Worm (Caenorhabditis elegans) whole organism, mixed stage, embryonic: ENCODE data around the gene srdh-1.

Experiments used
- M03D4.4 ChIP-seq: sonication (generic microtip); optimal IDR thresholded peaks from 2 replicates; lab custom pipeline; 2017; ENCODE audit warnings: mild to moderate bottlenecking, missing genetic modification characterization, missing compliant biosample characterization
- bed-3 ChIP-seq: fragments of 200-800 bp; sonication (Bioruptor generic); optimal IDR thresholded peaks from 3 replicates; lab custom pipeline; 2018; ENCODE audit warnings: mild to moderate bottlenecking, missing genetic modification characterization, moderate library complexity, missing compliant biosample characterization
- blmp-1 ChIP-seq: fragments of 150-350 bp; optimal IDR thresholded peaks from 2 replicates; lab custom pipeline; 2014; ENCODE audit warnings: missing biosample characterization, missing genetic modification characterization
- ceh-39 ChIP-seq: fragments of 150-350 bp; optimal IDR thresholded peaks from 2 replicates; lab custom pipeline; 2014; ENCODE audit warnings: missing biosample characterization, missing genetic modification characterization
- ceh-43 ChIP-seq: fragments of 200-800 bp; sonication (Bioruptor generic); optimal IDR thresholded peaks from 2 replicates; lab custom pipeline; 2018; ENCODE audit warnings: mild to moderate bottlenecking, missing genetic modification characterization, moderate library complexity, missing compliant biosample characterization
- ceh-83 ChIP-seq: fragments of 200-800 bp; sonication (Bioruptor generic); optimal IDR thresholded peaks from 2 replicates; lab custom pipeline; 2018; ENCODE audit warnings: mild to moderate bottlenecking, missing genetic modification characterization, missing compliant biosample characterization
- ces-1 ChIP-seq: fragments of 150-350 bp; optimal IDR thresholded peaks from 2 replicates; lab custom pipeline; 2014; ENCODE audit warnings: missing biosample characterization, missing genetic modification reagents, missing genetic modification characterization
- cnd-1 ChIP-seq: fragments of 200-800 bp; sonication (Bioruptor generic); optimal IDR thresholded peaks from 2 replicates; lab custom pipeline; 2018; ENCODE audit warnings: mild to moderate bottlenecking, missing genetic modification characterization, missing compliant biosample characterization
- drap-1 ChIP-seq: fragments of 200-800 bp; sonication (Bioruptor generic); optimal IDR thresholded peaks from 3 replicates; lab custom pipeline; 2018; ENCODE audit warnings: mild to moderate bottlenecking, missing genetic modification characterization, missing compliant biosample characterization
- elt-1 ChIP-seq: sonication (generic microtip); optimal IDR thresholded peaks from 2 replicates; lab custom pipeline; 2017; ENCODE audit warnings: missing genetic modification characterization, mild to moderate bottlenecking, missing compliant biosample characterization, antibody characterized with exemption, moderate library complexity, borderline replicate concordance; ENCODE audit not compliant: insufficient read depth
- elt-3 ChIP-seq: fragments of 150-350 bp; optimal IDR thresholded peaks from 2 replicates; lab custom pipeline; 2014; ENCODE audit warnings: missing biosample characterization, missing genetic modification characterization
- flh-1 ChIP-seq: fragments of 200-800 bp; sonication (Bioruptor generic); optimal IDR thresholded peaks from 2 replicates; lab custom pipeline; 2018; ENCODE audit warnings: mild to moderate bottlenecking, missing genetic modification characterization, moderate library complexity, missing compliant biosample characterization
- ham-2 ChIP-seq: fragments of 200-800 bp; sonication (Bioruptor generic); optimal IDR thresholded peaks from 2 replicates; lab custom pipeline; 2018; ENCODE audit warnings: mild to moderate bottlenecking, missing genetic modification characterization, missing compliant biosample characterization
- hlh-1 ChIP-seq: fragments of 150-350 bp; optimal IDR thresholded peaks from 2 replicates; lab custom pipeline; 2014; ENCODE audit warnings: missing biosample characterization, missing genetic modification reagents, missing genetic modification characterization
- lin-13 ChIP-seq: fragments of 150-350 bp; optimal IDR thresholded peaks from 2 replicates; lab custom pipeline; 2014; ENCODE audit warnings: missing biosample characterization, missing genetic modification characterization
- lin-32 ChIP-seq: fragments of 200-800 bp; sonication (Bioruptor generic); optimal IDR thresholded peaks from 2 replicates; lab custom pipeline; 2018; ENCODE audit warnings: mild to moderate bottlenecking, missing genetic modification characterization, missing compliant biosample characterization
- lsy-2 ChIP-seq: fragments of 150-350 bp; optimal IDR thresholded peaks from 2 replicates; lab custom pipeline; 2014; ENCODE audit warnings: missing biosample characterization, missing genetic modification characterization
- mab-5 ChIP-seq: fragments of 150-350 bp; optimal IDR thresholded peaks from 2 replicates; lab custom pipeline; 2014; ENCODE audit warnings: missing biosample characterization, missing genetic modification characterization
- mep-1 ChIP-seq: fragments of 150-350 bp; optimal IDR thresholded peaks from 2 replicates; lab custom pipeline; 2017; ENCODE audit warnings: missing biosample characterization, missing genetic modification reagents, missing genetic modification characterization, inconsistent platforms
- mls-2 ChIP-seq: sonication (generic microtip); optimal IDR thresholded peaks from 2 replicates; lab custom pipeline; 2016; ENCODE audit warnings: mild to moderate bottlenecking, missing genetic modification characterization, moderate library complexity, missing compliant biosample characterization
- nhr-12 ChIP-seq: fragments of 150-350 bp; optimal IDR thresholded peaks from 2 replicates; lab custom pipeline; 2014; ENCODE audit warnings: missing biosample characterization, missing genetic modification characterization
- nhr-2 ChIP-seq: fragments of 150-350 bp; optimal IDR thresholded peaks from 2 replicates; lab custom pipeline; 2014; ENCODE audit warnings: missing biosample characterization, missing genetic modification characterization
- nhr-237 ChIP-seq: fragments of 150-350 bp; optimal IDR thresholded peaks from 2 replicates; lab custom pipeline; 2014; ENCODE audit warnings: missing biosample characterization, missing genetic modification characterization
- nhr-28 ChIP-seq: fragments of 150-350 bp; optimal IDR thresholded peaks from 2 replicates; lab custom pipeline; 2014; ENCODE audit warnings: missing biosample characterization, missing genetic modification characterization
- nhr-76 ChIP-seq: sonication (generic microtip); optimal IDR thresholded peaks from 2 replicates; lab custom pipeline; 2017; ENCODE audit warnings: missing biosample characterization, missing genetic modification characterization
- pha-4 ChIP-seq: fragments of 150-350 bp; optimal IDR thresholded peaks from 2 replicates; lab custom pipeline; 2018; ENCODE audit warnings: missing biosample characterization, missing genetic modification reagents, missing genetic modification characterization
- sem-2 ChIP-seq: fragments of 200-800 bp; sonication (Bioruptor generic); optimal IDR thresholded peaks from 2 replicates; lab custom pipeline; 2018; ENCODE audit warnings: mild to moderate bottlenecking, missing genetic modification characterization, missing compliant biosample characterization
- snpc-4 ChIP-seq: fragments of 150-350 bp; optimal IDR thresholded peaks from 2 replicates; lab custom pipeline; 2014; ENCODE audit warnings: missing biosample characterization, missing genetic modification characterization
- sptf-1 ChIP-seq: sonication (generic microtip); optimal IDR thresholded peaks from 2 replicates; lab custom pipeline; 2017; ENCODE audit warnings: mild to moderate bottlenecking, missing genetic modification characterization, moderate library complexity, missing compliant biosample characterization
- tbx-8 ChIP-seq: fragments of 200-800 bp; sonication (Bioruptor generic); optimal IDR thresholded peaks from 2 replicates; lab custom pipeline; 2018; ENCODE audit warnings: mild to moderate bottlenecking, missing genetic modification characterization, moderate library complexity, missing compliant biosample characterization
- unc-120 ChIP-seq: sonication (generic microtip); optimal IDR thresholded peaks from 2 replicates; lab custom pipeline; 2017; ENCODE audit warnings: missing genetic modification characterization, missing compliant biosample characterization; ENCODE audit not compliant: poor library complexity, severe bottlenecking
- unc-39 ChIP-seq: fragments of 150-350 bp; optimal IDR thresholded peaks from 2 replicates; lab custom pipeline; 2014; ENCODE audit warnings: missing biosample characterization, missing genetic modification characterization
- unc-62 ChIP-seq: fragments of 150-350 bp; optimal IDR thresholded peaks from 2 replicates; lab custom pipeline; 2014; ENCODE audit warnings: missing biosample characterization, missing genetic modification reagents, missing genetic modification characterization
- zip-8 ChIP-seq: fragments of 150-350 bp; optimal IDR thresholded peaks from 2 replicates; lab custom pipeline; 2014; ENCODE audit warnings: missing biosample characterization, missing genetic modification characterization
- ztf-11 ChIP-seq: fragments of 150-350 bp; optimal IDR thresholded peaks from 2 replicates; lab custom pipeline; 2014; ENCODE audit warnings: missing biosample characterization, missing genetic modification characterization

Gene srdh-1

DNA sequence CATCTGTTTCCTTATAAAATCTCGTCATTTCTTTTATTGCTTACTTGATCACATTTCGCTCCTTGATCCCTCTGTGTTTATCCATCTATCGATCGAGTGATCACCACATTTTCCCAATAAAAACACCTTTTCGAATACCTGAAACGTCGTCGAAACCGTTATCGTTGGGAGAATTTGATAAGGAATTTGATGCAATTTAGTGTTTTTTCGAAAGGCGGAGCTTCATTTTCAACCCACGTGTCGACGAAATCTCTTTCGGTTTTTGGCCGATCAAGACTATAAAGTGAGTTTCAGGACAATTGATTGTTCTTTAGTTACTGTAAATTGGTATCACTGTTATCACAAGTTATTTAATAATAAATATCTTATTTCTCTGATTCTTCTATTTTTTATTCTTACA, at the start of gene srdh-1:
Gene srdh-1 (plus strand): TSS at position 43 of the 400 bp plus-strand sequence.
- TF ChIP-seq sptf-1 (tag; lab: Kevin White, UChicago) (no peak), mls-2 (tag; lab: Kevin White, UChicago) (no peak), bed-3 (GFP tag; lab: Kevin White, UChicago) (no peak), nhr-2 (tag; lab: Kevin White, UChicago) (no peak), ztf-11 (tag; lab: Kevin White, UChicago) (no peak), ces-1 (no peak), mep-1 (tag; lab: Kevin White, UChicago) (no peak), lsy-2 (tag; lab: Kevin White, UChicago) (no peak), elt-3 (tag; lab: Kevin White, UChicago) (no peak), unc-39 (tag; lab: Kevin White, UChicago) (no peak)

- TF ChIP-seq sem-2 (no peak), lsy-2 (tag; lab: Kevin White, UChicago) (peak; percentile 26), hlh-1 (tag; lab: Kevin White, UChicago) (peak; percentile 20), nhr-12 (no peak), lin-13 (tag; lab: Kevin White, UChicago) (no peak), cnd-1 (no peak), nhr-2 (tag; lab: Kevin White, UChicago) (no peak), ceh-39 (peak; percentile 40), ceh-83 (GFP tag; lab: Kevin White, UChicago) (no peak), bed-3 (GFP tag; lab: Kevin White, UChicago) (no peak), tbx-8 (GFP tag; lab: Kevin White, UChicago) (no peak), pha-4 (peak; percentile 22), nhr-237 (tag; lab: Kevin White, UChicago) (peak; percentile 49), blmp-1 (tag; lab: Kevin White, UChicago) (no peak), mab-5 (no peak), sptf-1 (tag; lab: Kevin White, UChicago) (no peak), lin-32 (GFP tag; lab: Kevin White, UChicago) (no peak), unc-62 (GFP tag; lab: Kevin White, UChicago) (no peak), unc-39 (tag; lab: Kevin White, UChicago) (no peak), M03D4.4 (tag; lab: Kevin White, UChicago) (no peak), ceh-43 (GFP tag; lab: Kevin White, UChicago) (no peak), zip-8 (no peak), nhr-76 (tag; lab: Kevin White, UChicago) (no peak), ham-2 (no peak), elt-3 (tag; lab: Kevin White, UChicago) (no peak), ztf-11 (tag; lab: Kevin White, UChicago) (no peak), ces-1 (peak; percentile 77), unc-120 (tag; lab: Kevin White, UChicago) (peak; percentile 41), snpc-4 (tag; lab: Kevin White, UChicago) (no peak), drap-1 (GFP tag; lab: Kevin White, UChicago) (no peak), nhr-28 (no peak), flh-1 (no peak), mep-1 (tag; lab: Kevin White, UChicago) (peak; percentile 72), elt-1 (no peak), mls-2 (tag; lab: Kevin White, UChicago) (no peak)
Measured at ce11 chrII:8216433-8216832, 48.0 kb upstream of the srdh-1 start, which contains the start of gene M110.3. M110.3 (minus strand) TSS chrII:8216616.

- TF ChIP-seq unc-120 (tag; lab: Kevin White, UChicago) (no peak), nhr-2 (tag; lab: Kevin White, UChicago) (no peak), ham-2 (no peak)
Measured at ce11 chrII:8216922-8217321, 47.5 kb upstream of the srdh-1 start, which contains the start of gene ifg-1. ifg-1 (plus strand) TSS chrII:8217222.

DNA sequence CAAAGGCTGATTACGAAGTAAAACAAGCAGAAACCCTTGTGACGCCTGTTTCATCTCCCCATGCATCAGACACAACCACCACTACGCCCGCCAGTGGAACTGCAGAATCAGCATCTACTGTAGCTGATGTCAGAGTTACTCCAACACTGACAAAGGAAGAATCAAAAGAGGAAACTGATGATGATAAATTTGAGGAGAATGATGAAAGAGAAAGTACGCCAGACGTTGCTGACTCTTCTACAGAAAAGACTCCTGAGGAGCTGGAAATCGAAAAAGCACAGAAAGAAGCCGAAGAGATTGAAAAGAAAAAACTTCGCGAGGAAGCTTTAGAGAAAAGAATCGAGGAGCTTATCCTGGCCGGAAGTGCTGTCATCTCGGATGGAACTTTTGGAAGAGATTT, 46.2 kb upstream of the srdh-1 start:
- TF ChIP-seq zip-8 (no peak), unc-62 (GFP tag; lab: Kevin White, UChicago) (no peak), elt-3 (tag; lab: Kevin White, UChicago) (no peak), pha-4 (no peak), unc-39 (tag; lab: Kevin White, UChicago) (no peak), ceh-43 (GFP tag; lab: Kevin White, UChicago) (no peak), blmp-1 (tag; lab: Kevin White, UChicago) (no peak), nhr-237 (tag; lab: Kevin White, UChicago) (no peak), flh-1 (no peak), ceh-83 (GFP tag; lab: Kevin White, UChicago) (no peak), snpc-4 (tag; lab: Kevin White, UChicago) (no peak), elt-1 (no peak), ham-2 (no peak)
- TF ChIP-seq, all 35 proteins: peak for 0
